Worm (Caenorhabditis elegans): ENCODE data around the gene F55G11.4.

F55G11.4 gene

ce11 chrIV:12964648-12965047, 8.8 kb upstream of the F55G11.4 start:
- no peak for TF ChIP-seq ces-1 (GFP tag; optimal IDR thresholded peaks at IDR 0.05)

DNA sequence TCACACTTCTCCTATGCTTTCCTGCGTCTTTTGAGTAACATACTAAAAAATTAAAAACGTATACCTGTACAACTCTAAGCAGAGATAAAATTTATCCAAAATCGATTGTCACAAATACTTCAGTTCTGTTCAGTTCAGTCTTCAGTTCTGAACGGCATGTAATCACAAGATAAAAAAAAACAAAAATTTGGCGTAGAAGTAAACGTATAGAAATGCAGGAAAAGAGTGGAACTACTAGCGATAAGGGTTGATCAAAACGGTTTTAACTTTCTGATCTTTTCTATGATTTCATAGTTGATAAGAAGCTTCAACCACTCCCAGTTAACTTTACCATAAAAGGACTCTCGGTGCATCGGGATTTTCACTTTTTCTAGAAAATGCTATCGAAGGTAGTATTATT, 8.3 kb upstream of the F55G11.4 start, which contains the start of gene dod-22:
Gene dod-22 (plus strand): TSS at position 301 of the 400 bp plus-strand sequence.
- TF ChIP-seq tbx-8 (GFP tag; optimal IDR thresholded peaks at IDR 0.05) (no peak), ceh-43 (GFP tag; optimal IDR thresholded peaks at IDR 0.05) (no peak), pha-4 (tag; optimal IDR thresholded peaks at IDR 0.05) (no peak), nhr-76 (tag; optimal IDR thresholded peaks at IDR 0.05) (no peak), ceh-83 (GFP tag; optimal IDR thresholded peaks at IDR 0.05) (no peak), bed-3 (GFP tag; optimal IDR thresholded peaks at IDR 0.05) (no peak), ceh-39 (tag; optimal IDR thresholded peaks at IDR 0.05) (no peak), nhr-2 (tag; optimal IDR thresholded peaks at IDR 0.05) (no peak), blmp-1 (tag; optimal IDR thresholded peaks at IDR 0.05) (no peak), unc-120 (tag; optimal IDR thresholded peaks at IDR 0.05; ENCODE audit: poor library complexity, severe bottlenecking) (no peak), nhr-237 (tag; optimal IDR thresholded peaks at IDR 0.05) (no peak), lsy-2 (tag; optimal IDR thresholded peaks at IDR 0.05) (no peak)

DNA sequence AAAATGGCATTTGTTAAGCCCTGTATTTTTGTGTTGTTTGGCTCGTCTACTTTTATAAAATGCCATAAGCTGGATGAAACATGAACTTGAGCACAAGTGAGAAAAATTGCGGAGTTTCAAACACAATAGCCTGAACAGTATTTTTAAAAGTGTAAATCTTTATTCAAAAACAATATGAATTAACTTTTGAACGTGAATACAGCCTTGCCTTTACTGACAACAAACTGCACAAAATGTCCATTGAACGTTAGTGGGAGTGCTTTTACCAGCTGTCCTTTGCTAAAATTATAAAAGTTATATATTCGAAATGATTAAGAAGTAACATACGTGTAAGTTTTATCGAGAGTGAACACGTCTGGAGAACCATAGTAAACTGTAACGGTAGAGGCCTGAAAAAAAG, 6.1 kb upstream of the F55G11.4 start:
- TF ChIP-seq snpc-4 (tag; optimal IDR thresholded peaks at IDR 0.05) (no peak), ceh-39 (tag; optimal IDR thresholded peaks at IDR 0.05) (no peak), nhr-2 (tag; optimal IDR thresholded peaks at IDR 0.05) (no peak), zip-8 (tag; optimal IDR thresholded peaks at IDR 0.05) (no peak), nhr-76 (tag; optimal IDR thresholded peaks at IDR 0.05) (no peak), mab-5 (tag; optimal IDR thresholded peaks at IDR 0.05) (no peak), M03D4.4 (tag; optimal IDR thresholded peaks at IDR 0.05) (no peak), mls-2 (tag; optimal IDR thresholded peaks at IDR 0.05) (no peak), mep-1 (tag; optimal IDR thresholded peaks at IDR 0.05) (no peak), nhr-12 (tag; optimal IDR thresholded peaks at IDR 0.05) (no peak), hlh-1 (tag; optimal IDR thresholded peaks at IDR 0.05) (no peak), nhr-237 (tag; optimal IDR thresholded peaks at IDR 0.05) (no peak), drap-1 (GFP tag; optimal IDR thresholded peaks at IDR 0.05) (no peak), ces-1 (GFP tag; optimal IDR thresholded peaks at IDR 0.05) (no peak)

- TF ChIP-seq sem-2 (GFP tag; optimal IDR thresholded peaks at IDR 0.05) (no peak), elt-3 (tag; optimal IDR thresholded peaks at IDR 0.05) (no peak), nhr-2 (tag; optimal IDR thresholded peaks at IDR 0.05) (no peak), ceh-39 (tag; optimal IDR thresholded peaks at IDR 0.05) (no peak), mls-2 (tag; optimal IDR thresholded peaks at IDR 0.05) (no peak), nhr-76 (tag; optimal IDR thresholded peaks at IDR 0.05) (no peak), cnd-1 (tag; optimal IDR thresholded peaks at IDR 0.05) (no peak), mab-5 (tag; optimal IDR thresholded peaks at IDR 0.05) (no peak), ceh-83 (GFP tag; optimal IDR thresholded peaks at IDR 0.05) (no peak), nhr-237 (tag; optimal IDR thresholded peaks at IDR 0.05) (no peak), ces-1 (GFP tag; optimal IDR thresholded peaks at IDR 0.05) (no peak), zip-8 (tag; optimal IDR thresholded peaks at IDR 0.05) (no peak), nhr-12 (tag; optimal IDR thresholded peaks at IDR 0.05) (no peak)
Measured at ce11 chrIV:12969141-12969540, 4.3 kb upstream of the F55G11.4 start, which contains the start of gene F55G11.2. F55G11.2 (minus strand) TSS chrIV:12969289.

DNA sequence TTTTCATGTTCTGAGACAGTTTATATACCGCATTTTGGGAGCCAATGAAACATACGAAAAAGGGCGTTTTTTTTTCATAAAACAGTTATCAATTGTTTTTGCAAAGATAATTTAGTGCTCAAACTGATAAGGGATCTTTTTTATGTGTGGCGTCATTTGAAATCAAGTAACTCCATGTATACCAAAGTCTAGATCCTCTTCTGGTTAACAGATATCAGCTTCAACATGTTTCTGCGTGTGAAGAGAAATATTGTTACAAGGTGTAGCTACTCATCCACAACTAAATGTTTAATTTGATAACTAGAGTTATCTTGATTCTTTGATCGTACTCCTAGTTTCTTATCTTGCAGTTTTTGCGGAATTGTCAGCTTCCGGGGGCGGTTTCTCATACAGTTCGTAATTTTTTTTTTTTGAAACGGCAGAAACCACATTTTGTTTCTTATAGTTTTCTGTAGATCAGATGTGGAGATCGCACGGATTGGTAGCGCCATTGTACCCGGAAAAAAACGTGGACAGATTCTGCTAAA, 1.4 kb upstream of the F55G11.4 start:
- TF ChIP-seq M03D4.4 (tag; optimal IDR thresholded peaks at IDR 0.05): no peak
- no peak for TF ChIP-seq tbx-8 (GFP tag; optimal IDR thresholded peaks at IDR 0.05)
- no peak for TF ChIP-seq bed-3 (GFP tag; optimal IDR thresholded peaks at IDR 0.05)
- TF ChIP-seq drap-1 (GFP tag; optimal IDR thresholded peaks at IDR 0.05): no peak
- TF ChIP-seq unc-39 (tag; optimal IDR thresholded peaks at IDR 0.05): no peak
- TF ChIP-seq lsy-2 (tag; optimal IDR thresholded peaks at IDR 0.05): no peak
- TF ChIP-seq ztf-11 (tag; optimal IDR thresholded peaks at IDR 0.05): no peak
- TF ChIP-seq blmp-1 (tag; optimal IDR thresholded peaks at IDR 0.05): no peak
- TF ChIP-seq nhr-76 (tag; optimal IDR thresholded peaks at IDR 0.05): no peak
- no peak for TF ChIP-seq ceh-83 (GFP tag; optimal IDR thresholded peaks at IDR 0.05)
- no peak for TF ChIP-seq unc-62 (GFP tag; optimal IDR thresholded peaks at IDR 0.05)
- TF ChIP-seq mab-5 (tag; optimal IDR thresholded peaks at IDR 0.05): no peak
- no peak for TF ChIP-seq flh-1 (GFP tag; optimal IDR thresholded peaks at IDR 0.05)
- no peak for TF ChIP-seq pha-4 (tag; optimal IDR thresholded peaks at IDR 0.05)
- TF ChIP-seq cnd-1 (tag; optimal IDR thresholded peaks at IDR 0.05): no peak
- TF ChIP-seq ceh-43 (GFP tag; optimal IDR thresholded peaks at IDR 0.05): no peak

DNA sequence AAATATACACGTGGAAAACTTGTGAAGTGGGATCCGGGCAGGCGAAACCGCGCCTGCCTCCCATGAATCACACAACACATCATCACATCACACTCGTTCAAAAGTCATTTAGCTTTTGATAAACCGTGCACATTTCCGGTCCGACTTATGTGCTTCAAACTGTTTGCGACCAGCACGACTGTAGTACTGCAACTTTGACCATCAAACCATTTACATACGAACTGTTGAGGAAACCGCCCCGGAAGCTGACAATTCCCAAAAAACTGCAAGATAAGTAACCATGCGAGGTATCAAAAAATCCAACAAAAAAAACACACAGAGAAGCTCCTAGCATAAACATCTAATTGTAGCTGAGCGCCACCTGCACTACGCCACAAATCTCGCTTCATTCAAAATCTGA, 644 bp upstream of the F55G11.4 start:
- TF ChIP-seq ztf-11 (tag; optimal IDR thresholded peaks at IDR 0.05): no peak
- TF ChIP-seq hlh-1 (tag; optimal IDR thresholded peaks at IDR 0.05): no peak
- no peak for TF ChIP-seq ceh-43 (GFP tag; optimal IDR thresholded peaks at IDR 0.05)
- TF ChIP-seq sptf-1 (tag; optimal IDR thresholded peaks at IDR 0.05): no peak
- TF ChIP-seq nhr-28 (tag; optimal IDR thresholded peaks at IDR 0.05): no peak
- no peak for TF ChIP-seq elt-3 (tag; optimal IDR thresholded peaks at IDR 0.05)
